Worm (Caenorhabditis elegans) whole organism, mixed stage, embryonic: Measurements from ENCODE around the gene cysl-4.

ENCODE experiments used
- lsy-2 ChIP-seq: fragments of 150-350 bp; optimal IDR thresholded peaks from 2 replicates; lab custom pipeline; 2014; ENCODE audit warnings: missing biosample characterization, missing genetic modification characterization
- mab-5 ChIP-seq: fragments of 150-350 bp; optimal IDR thresholded peaks from 2 replicates; lab custom pipeline; 2014; ENCODE audit warnings: missing biosample characterization, missing genetic modification characterization
- nhr-237 ChIP-seq: fragments of 150-350 bp; optimal IDR thresholded peaks from 2 replicates; lab custom pipeline; 2014; ENCODE audit warnings: missing biosample characterization, missing genetic modification characterization
- nhr-28 ChIP-seq: fragments of 150-350 bp; optimal IDR thresholded peaks from 2 replicates; lab custom pipeline; 2014; ENCODE audit warnings: missing biosample characterization, missing genetic modification characterization
- unc-62 ChIP-seq: fragments of 150-350 bp; optimal IDR thresholded peaks from 2 replicates; lab custom pipeline; 2014; ENCODE audit warnings: missing biosample characterization, missing genetic modification reagents, missing genetic modification characterization

- TF ChIP-seq mab-5 (tag; lab: Kevin White, UChicago) (no peak), lsy-2 (tag; lab: Kevin White, UChicago) (no peak), nhr-28 (tag; lab: Kevin White, UChicago) (no peak), unc-62 (GFP tag; lab: Kevin White, UChicago) (no peak), nhr-237 (tag; lab: Kevin White, UChicago) (no peak)
Observed at ce11 chrV:2055765-2056504, 51.2 kb downstream of the cysl-4 start.
